Worm (Caenorhabditis elegans) whole organism, L3 larva: ENCODE results near the gene C23G10.1.

Experiments
- R02D3.7 ChIP-seq: fragments of 150-350 bp; optimal IDR thresholded peaks from 2 replicates; lab custom pipeline; 2014; ENCODE audit warnings: missing biosample characterization, missing genetic modification characterization
- aly-2 ChIP-seq: fragments of 150-350 bp; optimal IDR thresholded peaks from 2 replicates; lab custom pipeline; 2014; ENCODE audit warnings: missing biosample characterization, missing genetic modification characterization
- ama-1 ChIP-seq: fragments of 150-350 bp; optimal IDR thresholded peaks from 2 replicates; lab custom pipeline; 2018
- ceh-16 ChIP-seq: sonication (generic microtip); optimal IDR thresholded peaks from 2 replicates; lab custom pipeline; 2017; ENCODE audit warnings: missing biosample characterization, missing genetic modification characterization
- ceh-28 ChIP-seq: fragments of 150-350 bp; optimal IDR thresholded peaks from 2 replicates; lab custom pipeline; 2014; ENCODE audit warnings: missing biosample characterization, missing genetic modification reagents, missing genetic modification characterization
- ceh-82 ChIP-seq: fragments of 150-350 bp; optimal IDR thresholded peaks from 2 replicates; lab custom pipeline; 2014; ENCODE audit warnings: missing biosample characterization, missing genetic modification characterization
- ceh-9 ChIP-seq: sonication (generic microtip); optimal IDR thresholded peaks from 2 replicates; lab custom pipeline; 2018; ENCODE audit warnings: missing biosample characterization, missing genetic modification characterization
- daf-12 ChIP-seq: fragments of 150-350 bp; optimal IDR thresholded peaks from 2 replicates; lab custom pipeline; 2014; ENCODE audit warnings: missing biosample characterization, missing genetic modification reagents, missing genetic modification characterization
- egl-27 ChIP-seq: sonication (generic microtip); optimal IDR thresholded peaks from 4 replicates; lab custom pipeline; 2017; ENCODE audit warnings: missing biosample characterization, missing genetic modification reagents, missing genetic modification characterization
- elt-1 ChIP-seq: fragments of 150-350 bp; optimal IDR thresholded peaks from 2 replicates; lab custom pipeline; 2014; ENCODE audit warnings: missing biosample characterization, missing genetic modification characterization
- elt-3 ChIP-seq, 3 experiments: fragments of 150-350 bp in 1 of 3; sonication (generic microtip) in 2 of 3; optimal IDR thresholded peaks; 2 replicates in 2 of 3; 4 replicates in 1 of 3; lab custom pipeline; 2014 to 2017; ENCODE audit warnings: missing biosample characterization in 3 of 3, missing genetic modification characterization in 3 of 3
- eor-1 ChIP-seq, 2 experiments: fragments of 150-350 bp; optimal IDR thresholded peaks; 2 replicates each; lab custom pipeline; 2014 to 2018; ENCODE audit warnings: missing biosample characterization in 2 of 2, missing genetic modification characterization in 2 of 2
- fkh-2 ChIP-seq: fragments of 150-350 bp; optimal IDR thresholded peaks from 2 replicates; lab custom pipeline; 2014; ENCODE audit warnings: missing biosample characterization, missing genetic modification reagents, missing genetic modification characterization
- hmg-11 ChIP-seq: sonication (generic microtip); optimal IDR thresholded peaks from 2 replicates; lab custom pipeline; 2016; ENCODE audit warnings: missing genetic modification characterization, missing compliant biosample characterization
- jun-1 ChIP-seq: fragments of 150-350 bp; optimal IDR thresholded peaks from 2 replicates; lab custom pipeline; 2014; ENCODE audit warnings: missing biosample characterization, missing genetic modification reagents, missing genetic modification characterization
- lin-15B ChIP-seq: fragments of 150-350 bp; optimal IDR thresholded peaks from 2 replicates; lab custom pipeline; 2014; ENCODE audit warnings: missing biosample characterization, missing genetic modification characterization
- lin-39 ChIP-seq: fragments of 150-350 bp; optimal IDR thresholded peaks from 2 replicates; lab custom pipeline; 2018; ENCODE audit warnings: missing biosample characterization, missing genetic modification reagents, missing genetic modification characterization
- mdl-1 ChIP-seq: fragments of 150-350 bp; optimal IDR thresholded peaks from 2 replicates; lab custom pipeline; 2014; ENCODE audit warnings: missing biosample characterization, missing genetic modification characterization
- mml-1 ChIP-seq: fragments of 150-350 bp; sonication (generic microtip); optimal IDR thresholded peaks from 3 replicates; lab custom pipeline; 2014; ENCODE audit warnings: missing biosample characterization, missing genetic modification characterization
- nfya-1 ChIP-seq: sonication (generic microtip); optimal IDR thresholded peaks from 2 replicates; lab custom pipeline; 2017; ENCODE audit warnings: missing genetic modification characterization, mild to moderate bottlenecking, missing compliant biosample characterization, antibody characterized with exemption, moderate library complexity; ENCODE audit not compliant: insufficient read depth
- nhr-11 ChIP-seq: fragments of 150-350 bp; optimal IDR thresholded peaks from 2 replicates; lab custom pipeline; 2014; ENCODE audit warnings: missing biosample characterization, missing genetic modification characterization
- nhr-12 ChIP-seq: fragments of 150-350 bp; optimal IDR thresholded peaks from 2 replicates; lab custom pipeline; 2014; ENCODE audit warnings: missing biosample characterization, missing genetic modification characterization
- nhr-23 ChIP-seq: fragments of 150-350 bp; optimal IDR thresholded peaks from 2 replicates; lab custom pipeline; 2014; ENCODE audit warnings: missing biosample characterization, missing genetic modification reagents, missing genetic modification characterization
- nhr-237 ChIP-seq: fragments of 150-350 bp; optimal IDR thresholded peaks from 2 replicates; lab custom pipeline; 2014; ENCODE audit warnings: missing biosample characterization, missing genetic modification characterization
- nhr-25 ChIP-seq: sonication (generic microtip); optimal IDR thresholded peaks from 2 replicates; lab custom pipeline; 2017; ENCODE audit warnings: missing biosample characterization, missing genetic modification characterization
- nhr-28 ChIP-seq: fragments of 150-350 bp; optimal IDR thresholded peaks from 2 replicates; lab custom pipeline; 2014; ENCODE audit warnings: missing biosample characterization, missing genetic modification characterization
- nhr-43 ChIP-seq: sonication (generic microtip); optimal IDR thresholded peaks from 2 replicates; lab custom pipeline; 2016; ENCODE audit warnings: mild to moderate bottlenecking, missing genetic modification characterization, missing compliant biosample characterization; ENCODE audit not compliant: poor library complexity, severe bottlenecking
- nhr-67 ChIP-seq: fragments of 150-350 bp; optimal IDR thresholded peaks from 2 replicates; lab custom pipeline; 2014; ENCODE audit warnings: missing biosample characterization, missing genetic modification characterization
- nhr-76 ChIP-seq: fragments of 150-350 bp; sonication (generic microtip); optimal IDR thresholded peaks from 5 replicates; lab custom pipeline; 2014; ENCODE audit warnings: missing biosample characterization, missing genetic modification characterization
- nhr-77 ChIP-seq: fragments of 150-350 bp; optimal IDR thresholded peaks from 2 replicates; lab custom pipeline; 2014; ENCODE audit warnings: missing biosample characterization, missing genetic modification characterization
- pha-4 ChIP-seq: fragments of 150-350 bp; optimal IDR thresholded peaks from 2 replicates; lab custom pipeline; 2014; ENCODE audit warnings: missing biosample characterization, missing genetic modification reagents, missing genetic modification characterization
- pqm-1 ChIP-seq: fragments of 150-350 bp; optimal IDR thresholded peaks from 2 replicates; lab custom pipeline; 2017; ENCODE audit warnings: missing biosample characterization, missing genetic modification characterization, inconsistent platforms
- sea-2 ChIP-seq: fragments of 150-350 bp; sonication (generic microtip); optimal IDR thresholded peaks from 4 replicates; lab custom pipeline; 2014; ENCODE audit warnings: missing biosample characterization, missing genetic modification reagents, missing genetic modification characterization
- skn-1 ChIP-seq: fragments of 150-350 bp; optimal IDR thresholded peaks from 2 replicates; lab custom pipeline; 2014; ENCODE audit warnings: missing biosample characterization, missing genetic modification characterization
- snpc-4 ChIP-seq: fragments of 150-350 bp; optimal IDR thresholded peaks from 2 replicates; lab custom pipeline; 2014; ENCODE audit warnings: missing biosample characterization, missing genetic modification characterization
- tbx-2 ChIP-seq: sonication (generic microtip); optimal IDR thresholded peaks from 2 replicates; lab custom pipeline; 2016; ENCODE audit warnings: mild to moderate bottlenecking, missing genetic modification characterization, missing compliant biosample characterization
- unc-39 ChIP-seq: sonication (generic microtip); optimal IDR thresholded peaks from 4 replicates; lab custom pipeline; 2017; ENCODE audit warnings: missing biosample characterization, missing genetic modification characterization
- zag-1 ChIP-seq: fragments of 150-350 bp; optimal IDR thresholded peaks from 2 replicates; lab custom pipeline; 2014; ENCODE audit warnings: missing biosample characterization, missing genetic modification characterization

Gene C23G10.1

DNA sequence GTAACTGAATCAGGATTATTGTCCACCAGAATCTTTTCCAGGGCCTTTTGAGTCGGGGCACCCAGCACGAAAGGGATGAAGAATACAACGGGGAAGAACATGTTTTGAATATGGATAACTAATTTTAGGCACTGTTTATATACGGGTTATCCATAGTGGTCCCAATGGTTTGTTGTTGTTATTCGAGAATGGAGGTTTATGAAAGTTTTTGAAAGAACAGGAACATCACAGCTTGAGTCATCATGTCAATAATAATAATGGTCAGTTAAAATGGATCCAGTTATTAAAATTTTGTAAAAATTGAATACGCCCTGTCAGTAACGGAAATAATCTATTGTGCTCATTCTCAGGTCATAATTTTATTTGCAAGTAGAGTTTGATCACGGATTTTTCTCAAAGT is 26.0 kb upstream of the C23G10.1 start, which contains the start of gene nas-28:
Gene nas-28, minus strand, starts transcription at position 101 of the 400 bp plus-strand sequence.
- no peak for TF ChIP-seq ama-1
- TF ChIP-seq lin-15B: no peak
- TF ChIP-seq nhr-12: no peak
- no peak for TF ChIP-seq tbx-2 (tag; lab: Kevin White, UChicago)
- TF ChIP-seq R02D3.7 (tag; lab: Kevin White, UChicago): no peak
- TF ChIP-seq eor-1 (tag; optimal IDR thresholded peaks at IDR 0.05; lab: Kevin White, UChicago): no peak
- TF ChIP-seq nhr-25 (tag; lab: Kevin White, UChicago): no peak
- TF ChIP-seq lin-39 (tag; lab: Kevin White, UChicago): no peak
- TF ChIP-seq mdl-1 (tag; lab: Kevin White, UChicago): no peak
- no peak for TF ChIP-seq hmg-11 (tag; lab: Kevin White, UChicago)
- no peak for TF ChIP-seq sea-2 (GFP tag; lab: Kevin White, UChicago)
- TF ChIP-seq pqm-1 (tag; lab: Kevin White, UChicago): no peak
- TF ChIP-seq nfya-1 (tag; lab: Kevin White, UChicago): no peak
- TF ChIP-seq nhr-28: no peak
- no peak for TF ChIP-seq daf-12 (tag; lab: Kevin White, UChicago)
- no peak for TF ChIP-seq nhr-76 (tag; lab: Kevin White, UChicago)
- TF ChIP-seq zag-1 (tag; lab: Kevin White, UChicago): no peak
- TF ChIP-seq nhr-11: no peak

DNA sequence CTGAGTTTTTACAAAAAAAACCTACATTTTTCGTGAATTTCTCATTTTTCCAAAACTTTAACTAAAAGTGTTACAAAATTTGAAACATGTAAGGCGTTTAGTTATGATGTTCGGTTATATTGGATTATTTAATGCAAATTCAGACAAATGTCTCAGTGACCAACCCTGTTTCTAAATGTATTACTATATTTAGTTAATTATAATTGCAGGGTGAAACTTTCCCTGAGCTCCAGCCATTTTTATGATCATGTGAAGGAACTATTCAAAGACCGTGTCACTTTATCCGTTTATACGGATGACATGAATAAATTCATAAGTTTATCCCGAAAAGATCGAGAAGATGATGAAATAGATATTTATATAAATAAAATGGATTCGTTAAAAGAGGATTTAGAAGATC is 18.3 kb upstream of the C23G10.1 start, which contains the start of gene C23G10.5:
Gene C23G10.5, plus strand, starts transcription at position 301 of the 400 bp plus-strand sequence.
- TF ChIP-seq aly-2 (tag; lab: Kevin White, UChicago) (no peak), fkh-2 (tag; lab: Kevin White, UChicago) (no peak), elt-1 (tag; lab: Kevin White, UChicago) (no peak), jun-1 (no peak), skn-1 (no peak), mdl-1 (tag; lab: Kevin White, UChicago) (no peak), nhr-77 (tag; lab: Kevin White, UChicago) (no peak), unc-39 (tag; lab: Kevin White, UChicago) (no peak), pha-4 (tag; lab: Kevin White, UChicago) (no peak), egl-27 (tag; lab: Kevin White, UChicago) (no peak), snpc-4 (no peak), lin-39 (tag; lab: Kevin White, UChicago) (no peak), nfya-1 (tag; lab: Kevin White, UChicago) (no peak), nhr-76 (tag; lab: Kevin White, UChicago) (no peak), nhr-23 (no peak), nhr-12 (no peak)

DNA sequence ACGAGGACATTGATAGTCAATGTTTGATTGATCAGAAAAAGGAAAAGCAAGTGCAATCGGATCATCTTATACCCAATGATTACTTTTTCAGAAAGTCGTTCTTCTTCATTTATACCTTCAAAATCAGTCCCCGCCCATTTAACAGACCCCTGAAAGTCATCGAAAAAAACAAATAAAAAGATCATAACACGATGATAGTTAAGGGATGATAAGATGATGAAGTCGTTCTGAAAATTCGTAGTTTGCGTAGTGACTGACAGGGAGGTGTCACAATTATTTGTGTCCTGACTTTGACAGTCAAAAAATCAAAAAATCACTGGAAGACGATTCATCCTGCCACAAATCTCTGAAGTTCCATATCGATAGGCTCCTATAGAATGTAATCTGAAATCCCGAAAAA is 14.6 kb upstream of the C23G10.1 start, which contains the start of gene ugt-66:
Gene ugt-66, minus strand, starts transcription at position 101 of the 400 bp plus-strand sequence.
- TF ChIP-seq eor-1 (tag; optimal IDR thresholded peaks at IDR 0.05; lab: Kevin White, UChicago): no peak
- no peak for TF ChIP-seq elt-3 (tag; optimal IDR thresholded peaks at IDR 0.05; lab: Kevin White, UChicago)
- no peak for TF ChIP-seq egl-27 (tag; lab: Kevin White, UChicago)
- TF ChIP-seq daf-12 (tag; lab: Kevin White, UChicago): no peak
- no peak for TF ChIP-seq ceh-16 (tag; lab: Kevin White, UChicago)
- TF ChIP-seq ceh-9 (tag; lab: Kevin White, UChicago): no peak
- no peak for TF ChIP-seq tbx-2 (tag; lab: Kevin White, UChicago)
- no peak for TF ChIP-seq nhr-67 (tag; lab: Kevin White, UChicago)
- no peak for TF ChIP-seq nhr-25 (tag; lab: Kevin White, UChicago)
- no peak for TF ChIP-seq sea-2 (GFP tag; lab: Kevin White, UChicago)
- TF ChIP-seq mdl-1 (tag; lab: Kevin White, UChicago): no peak
- no peak for TF ChIP-seq ama-1
- TF ChIP-seq pha-4 (tag; lab: Kevin White, UChicago): no peak
- no peak for TF ChIP-seq nfya-1 (tag; lab: Kevin White, UChicago)

DNA sequence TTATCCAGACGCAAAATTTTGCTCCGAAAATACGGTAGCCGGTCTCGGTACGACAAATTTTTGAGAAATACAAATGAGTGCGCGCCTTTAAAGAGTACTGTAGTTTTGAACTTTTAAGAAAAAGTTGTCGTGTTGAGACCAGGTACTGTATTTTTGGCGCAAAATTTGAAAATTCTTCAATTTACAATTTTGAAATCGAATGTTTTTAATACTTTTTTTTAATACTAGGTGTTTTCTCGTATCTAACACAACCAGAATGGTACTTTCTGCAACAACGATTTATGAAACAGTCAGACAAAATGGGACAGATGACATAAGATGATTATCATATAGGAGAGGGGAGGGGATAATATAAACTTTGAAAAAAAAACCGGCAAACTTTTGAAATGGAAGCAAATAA is 13.4 kb upstream of the C23G10.1 start:
- TF ChIP-seq ceh-28 (tag; lab: Kevin White, UChicago): no peak
- no peak for TF ChIP-seq mml-1 (tag; lab: Kevin White, UChicago)
- TF ChIP-seq nhr-23: no peak
- TF ChIP-seq nhr-43 (tag; lab: Kevin White, UChicago): no peak
- TF ChIP-seq ceh-82: no peak
- TF ChIP-seq elt-3 (tag; optimal IDR thresholded peaks at IDR 0.05; lab: Kevin White, UChicago): no peak
- TF ChIP-seq skn-1: no peak
- TF ChIP-seq snpc-4: no peak
- no peak for TF ChIP-seq nhr-237 (tag; lab: Kevin White, UChicago)
- TF ChIP-seq nhr-28: no peak
- no peak for TF ChIP-seq ceh-16 (tag; lab: Kevin White, UChicago)
- TF ChIP-seq pqm-1 (tag; lab: Kevin White, UChicago): no peak
